Worm (Caenorhabditis elegans) whole organism, L1 larva: ENCODE measurements around the gene F18E3.13.

ENCODE experiments used
- C16A3.4 ChIP-seq: fragments of 150-350 bp; optimal IDR thresholded peaks from 2 replicates; lab custom pipeline; 2014; ENCODE audit warnings: missing biosample characterization, missing genetic modification characterization
- blmp-1 ChIP-seq: fragments of 150-350 bp; optimal IDR thresholded peaks from 2 replicates; lab custom pipeline; 2014; ENCODE audit warnings: missing biosample characterization, missing genetic modification characterization
- ceh-90 ChIP-seq: sonication (generic microtip); optimal IDR thresholded peaks from 2 replicates; lab custom pipeline; 2016; ENCODE audit warnings: missing genetic modification characterization, missing compliant biosample characterization
- ces-1 ChIP-seq: fragments of 150-350 bp; optimal IDR thresholded peaks from 2 replicates; lab custom pipeline; 2014; ENCODE audit warnings: missing biosample characterization, missing genetic modification reagents, missing genetic modification characterization
- dpl-1 ChIP-seq, 3 experiments: fragments of 150-350 bp in 2 of 3; sonication (generic microtip) in 1 of 3; optimal IDR thresholded peaks; 2 replicates each; lab custom pipeline; 2014 to 2017; ENCODE audit warnings: missing biosample characterization in 3 of 3, missing genetic modification characterization in 3 of 3, missing genetic modification reagents in 3 of 3
- efl-1 ChIP-seq, 4 experiments: fragments of 150-350 bp; optimal IDR thresholded peaks in 3 of 4; peaks in 1 of 4; 1 replicate in 1 of 4; 2 replicates in 3 of 4; lab custom pipeline; 2014; ENCODE audit warnings: missing biosample characterization in 2 of 4, missing genetic modification characterization in 2 of 4, missing genetic modification reagents in 2 of 4
- elt-3 ChIP-seq, 6 experiments: fragments of 150-350 bp in 1 of 6; sonication (generic microtip); optimal IDR thresholded peaks; 2 replicates each; lab custom pipeline; 2017 to 2018; ENCODE audit warnings: missing biosample characterization in 6 of 6, missing genetic modification characterization in 6 of 6, inconsistent platforms in 1 of 6
- ets-5 ChIP-seq: fragments of 200-800 bp; sonication (Bioruptor generic); IDR thresholded peaks from 2 replicates; pipeline ENCODE4 v1.3.6; 2022; ENCODE audit warnings: missing genetic modification characterization, missing compliant biosample characterization
- fkh-4 ChIP-seq: sonication (generic microtip); optimal IDR thresholded peaks from 2 replicates; lab custom pipeline; 2016; ENCODE audit warnings: missing compliant biosample characterization, missing genetic modification characterization, borderline replicate concordance
- grh-1 ChIP-seq: fragments of 200-800 bp; sonication (Bioruptor generic); IDR thresholded peaks from 2 replicates; pipeline ENCODE4 v1.3.6; 2022; ENCODE audit warnings: missing genetic modification reagents, missing genetic modification characterization, missing compliant biosample characterization
- irx-1 ChIP-seq: sonication (generic microtip); optimal IDR thresholded peaks from 2 replicates; lab custom pipeline; 2016; ENCODE audit warnings: missing genetic modification characterization, missing compliant biosample characterization
- isw-1 ChIP-seq: fragments of 200-800 bp; sonication (Bioruptor generic); IDR thresholded peaks from 2 replicates; pipeline ENCODE4 v1.3.6; 2022; ENCODE audit warnings: missing genetic modification characterization, missing compliant biosample characterization
- jun-1 ChIP-seq: fragments of 150-350 bp; optimal IDR thresholded peaks from 2 replicates; lab custom pipeline; 2014; ENCODE audit warnings: missing biosample characterization, missing genetic modification reagents, missing genetic modification characterization
- lin-13 ChIP-seq: fragments of 150-350 bp; optimal IDR thresholded peaks from 2 replicates; lab custom pipeline; 2014; ENCODE audit warnings: missing biosample characterization, missing genetic modification reagents, missing genetic modification characterization
- lin-14 ChIP-seq: fragments of 200-800 bp; sonication (Bioruptor generic); optimal IDR thresholded peaks from 2 replicates; lab custom pipeline; 2018; ENCODE audit warnings: mild to moderate bottlenecking, missing genetic modification characterization, moderate library complexity, missing compliant biosample characterization
- lin-35 ChIP-seq, 2 experiments: fragments of 150-350 bp; optimal IDR thresholded peaks; 2 replicates each; lab custom pipeline; 2014; ENCODE audit warnings: missing biosample characterization in 2 of 2, missing genetic modification characterization in 2 of 2, missing genetic modification reagents in 2 of 2
- lin-39 ChIP-seq: fragments of 150-350 bp; optimal IDR thresholded peaks from 2 replicates; lab custom pipeline; 2014; ENCODE audit warnings: missing biosample characterization, missing genetic modification reagents, missing genetic modification characterization
- mdl-1 ChIP-seq, 2 experiments: fragments of 150-350 bp; optimal IDR thresholded peaks; 2 replicates each; lab custom pipeline; 2014 to 2017; ENCODE audit warnings: missing biosample characterization in 2 of 2, missing genetic modification characterization in 2 of 2, inconsistent platforms in 1 of 2
- mef-2 ChIP-seq: fragments of 150-350 bp; optimal IDR thresholded peaks from 2 replicates; lab custom pipeline; 2014; ENCODE audit warnings: missing biosample characterization, missing genetic modification characterization
- nhr-12 ChIP-seq: sonication (generic microtip); optimal IDR thresholded peaks from 2 replicates; lab custom pipeline; 2017; ENCODE audit warnings: missing biosample characterization, missing genetic modification characterization
- nhr-19 ChIP-seq: fragments of 200-800 bp; sonication (Bioruptor generic); conservative IDR thresholded peaks from 2 replicates; pipeline ENCODE4 v1.3.6; 2022; ENCODE audit warnings: missing genetic modification characterization, missing compliant biosample characterization
- nhr-20 ChIP-seq: sonication (generic microtip); optimal IDR thresholded peaks from 2 replicates; lab custom pipeline; 2016; ENCODE audit warnings: mild to moderate bottlenecking, missing genetic modification characterization, missing compliant biosample characterization
- nhr-28 ChIP-seq: fragments of 150-350 bp; optimal IDR thresholded peaks from 2 replicates; lab custom pipeline; 2014; ENCODE audit warnings: missing biosample characterization, missing genetic modification characterization
- nhr-47 ChIP-seq: sonication (generic microtip); optimal IDR thresholded peaks from 2 replicates; lab custom pipeline; 2016; ENCODE audit warnings: mild to moderate bottlenecking, missing genetic modification characterization, moderate library complexity, missing compliant biosample characterization
- nhr-71 ChIP-seq: sonication (generic microtip); optimal IDR thresholded peaks from 2 replicates; lab custom pipeline; 2016; ENCODE audit warnings: mild to moderate bottlenecking, missing genetic modification characterization, moderate library complexity, missing compliant biosample characterization
- nhr-76 ChIP-seq: sonication (generic microtip); optimal IDR thresholded peaks from 2 replicates; lab custom pipeline; 2017; ENCODE audit warnings: missing biosample characterization, missing genetic modification characterization
- nhr-85 ChIP-seq: sonication (generic microtip); peaks from one replicate; lab custom pipeline; 2016; ENCODE audit warnings: missing genetic modification characterization, inconsistent platforms, missing compliant biosample characterization
- nhr-90 ChIP-seq: sonication (generic microtip); optimal IDR thresholded peaks from 2 replicates; lab custom pipeline; 2016; ENCODE audit warnings: mild to moderate bottlenecking, missing genetic modification characterization, missing compliant biosample characterization; ENCODE audit not compliant: poor library complexity
- pag-3 ChIP-seq: sonication (generic microtip); optimal IDR thresholded peaks from 2 replicates; lab custom pipeline; 2017; ENCODE audit warnings: missing genetic modification characterization, mild to moderate bottlenecking, missing compliant biosample characterization, antibody characterized with exemption, borderline replicate concordance; ENCODE audit not compliant: insufficient read depth
- rnt-1 ChIP-seq: sonication (generic microtip); optimal IDR thresholded peaks from 2 replicates; lab custom pipeline; 2016; ENCODE audit warnings: mild to moderate bottlenecking, missing genetic modification characterization, moderate library complexity, missing compliant biosample characterization
- skn-1 ChIP-seq: fragments of 150-350 bp; optimal IDR thresholded peaks from 2 replicates; lab custom pipeline; 2014; ENCODE audit warnings: missing biosample characterization, missing genetic modification characterization
- snu-23 ChIP-seq: sonication (generic microtip); optimal IDR thresholded peaks from 2 replicates; lab custom pipeline; 2016; ENCODE audit warnings: missing genetic modification characterization, missing compliant biosample characterization
- sox-4 ChIP-seq: sonication (generic microtip); optimal IDR thresholded peaks from 2 replicates; lab custom pipeline; 2016; ENCODE audit warnings: missing genetic modification characterization, missing compliant biosample characterization
- sptf-1 ChIP-seq: fragments of 150-350 bp; optimal IDR thresholded peaks from 2 replicates; lab custom pipeline; 2014; ENCODE audit warnings: missing biosample characterization, missing genetic modification characterization
- swsn-7 ChIP-seq: sonication (generic microtip); optimal IDR thresholded peaks from 2 replicates; lab custom pipeline; 2016; ENCODE audit warnings: missing genetic modification characterization, missing compliant biosample characterization
- tbx-2 ChIP-seq: sonication (generic microtip); optimal IDR thresholded peaks from 2 replicates; lab custom pipeline; 2016; ENCODE audit warnings: missing genetic modification characterization, missing compliant biosample characterization
- unc-130 ChIP-seq: fragments of 150-350 bp; optimal IDR thresholded peaks from 2 replicates; lab custom pipeline; 2017; ENCODE audit warnings: missing biosample characterization, missing genetic modification characterization, inconsistent platforms
- unc-30 ChIP-seq: sonication (generic microtip); optimal IDR thresholded peaks from 2 replicates; lab custom pipeline; 2017; ENCODE audit warnings: missing biosample characterization, missing genetic modification characterization
- unc-62 ChIP-seq: fragments of 150-350 bp; optimal IDR thresholded peaks from 2 replicates; lab custom pipeline; 2014; ENCODE audit warnings: missing biosample characterization, missing genetic modification reagents, missing genetic modification characterization
- unc-86 ChIP-seq: sonication (generic microtip); optimal IDR thresholded peaks from 2 replicates; lab custom pipeline; 2016; ENCODE audit warnings: missing genetic modification characterization, missing compliant biosample characterization
- vab-15 ChIP-seq: sonication (generic microtip); optimal IDR thresholded peaks from 2 replicates; lab custom pipeline; 2017; ENCODE audit warnings: missing genotype, mild to moderate bottlenecking, missing genetic modification characterization, missing compliant biosample characterization
- ztf-4 ChIP-seq: fragments of 150-350 bp; optimal IDR thresholded peaks from 2 replicates; lab custom pipeline; 2014; ENCODE audit warnings: missing biosample characterization, missing genetic modification characterization

The F18E3.13 gene

DNA sequence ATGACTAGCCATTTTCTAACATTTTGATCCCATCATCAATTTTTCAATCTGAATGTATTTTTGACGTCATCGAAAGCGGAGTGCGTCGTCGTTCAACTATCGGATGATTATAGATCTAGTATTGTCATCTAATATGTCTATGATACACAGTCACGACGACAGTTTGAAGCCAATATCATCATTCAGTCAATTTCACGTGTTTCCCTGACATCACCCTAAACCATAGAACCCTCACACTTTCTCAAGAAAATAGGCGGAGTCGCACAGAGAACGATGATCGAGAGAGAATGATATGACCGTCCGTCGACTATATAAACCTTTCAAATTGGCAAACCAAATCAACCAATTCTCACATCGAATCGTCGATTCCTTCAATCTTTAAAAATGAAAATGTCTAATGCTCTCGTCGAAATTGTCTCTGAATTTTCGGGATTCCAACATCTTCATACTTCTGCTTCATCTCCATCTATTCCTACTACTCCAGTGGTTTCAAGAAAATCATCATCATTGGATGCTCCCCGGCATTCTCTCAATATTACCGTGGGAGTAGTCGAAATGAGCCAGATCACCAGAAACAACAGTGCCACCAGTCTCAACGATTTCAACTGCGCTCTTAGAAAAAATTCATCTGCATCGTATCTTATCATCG lies at the start of gene F18E3.13:
F18E3.13 (plus strand) TSS at position 385 of the 649 bp plus-strand sequence.
- TF ChIP-seq mef-2 (tag; lab: Kevin White, UChicago) (no peak), dpl-1 (GFP tag; optimal IDR thresholded peaks at IDR 0.05; lab: Kevin White, UChicago) (peak in 1 of 3 experiments; percentile 24), nhr-12 (tag; lab: Kevin White, UChicago) (no peak), ztf-4 (tag; lab: Kevin White, UChicago) (peak; percentile 50), swsn-7 (tag; lab: Kevin White, UChicago) (no peak), snu-23 (GFP tag; lab: Kevin White, UChicago) (peak; percentile 74), skn-1 (tag; lab: Kevin White, UChicago) (peak; percentile 65), sox-4 (no peak), isw-1 (GFP tag; lab: Robert Waterston, UW) (no peak), lin-13 (GFP tag; lab: Kevin White, UChicago) (no peak), unc-30 (tag; lab: Kevin White, UChicago) (no peak), vab-15 (no peak), irx-1 (tag; lab: Kevin White, UChicago) (no peak), grh-1 (GFP tag; lab: Robert Waterston, UW) (peak; percentile 53; the same call in 1 of the 2 replicates), jun-1 (tag; lab: Kevin White, UChicago) (peak; percentile 7), ets-5 (GFP tag; lab: Robert Waterston, UW) (no peak), fkh-4 (no peak), lin-35 (GFP tag; optimal IDR thresholded peaks at IDR 0.05; lab: Kevin White, UChicago) (peak in 1 of 2 experiments; percentile 69), nhr-71 (tag; lab: Kevin White, UChicago) (peak; percentile 88), C16A3.4 (tag; lab: Kevin White, UChicago) (peak; percentile 43), elt-3 (tag; optimal IDR thresholded peaks at IDR 0.05; lab: Kevin White, UChicago) (peak in 5 of 6 experiments; percentile 43 to 97 (median 69)), lin-14 (peak; percentile 71), nhr-90 (tag; lab: Kevin White, UChicago) (peak; percentile 78), nhr-28 (tag; lab: Kevin White, UChicago) (no peak), tbx-2 (tag; lab: Kevin White, UChicago) (peak; percentile 70), pag-3 (tag; lab: Kevin White, UChicago) (no peak), nhr-85 (peak; percentile 98), ceh-90 (tag; lab: Kevin White, UChicago) (no peak), nhr-20 (tag; lab: Kevin White, UChicago) (peak; percentile 95), nhr-47 (tag; lab: Kevin White, UChicago) (peak; percentile 34), unc-130 (tag; lab: Kevin White, UChicago) (peak; percentile 32), nhr-19 (peak; percentile 97), lin-39 (no peak), efl-1 (optimal IDR thresholded peaks at IDR 0.05; lab: Kevin White, UChicago) (no peak), efl-1 (GFP tag; optimal IDR thresholded peaks at IDR 0.05 in 1 of 2; lab: Kevin White, UChicago) (peak in 1 of 2 experiments; percentile 89), blmp-1 (tag; lab: Kevin White, UChicago) (peak; percentile 90), rnt-1 (no peak), mdl-1 (tag; optimal IDR thresholded peaks at IDR 0.05; lab: Kevin White, UChicago) (peak in 1 of 2 experiments; percentile 83), unc-86 (tag; lab: Kevin White, UChicago) (no peak), sptf-1 (tag; lab: Kevin White, UChicago) (no peak), nhr-76 (no peak), unc-62 (GFP tag; lab: Kevin White, UChicago) (no peak), ces-1 (GFP tag; lab: Kevin White, UChicago) (no peak)
